Worm (Caenorhabditis elegans): ENCODE data around the gene degl-2.

DNA sequence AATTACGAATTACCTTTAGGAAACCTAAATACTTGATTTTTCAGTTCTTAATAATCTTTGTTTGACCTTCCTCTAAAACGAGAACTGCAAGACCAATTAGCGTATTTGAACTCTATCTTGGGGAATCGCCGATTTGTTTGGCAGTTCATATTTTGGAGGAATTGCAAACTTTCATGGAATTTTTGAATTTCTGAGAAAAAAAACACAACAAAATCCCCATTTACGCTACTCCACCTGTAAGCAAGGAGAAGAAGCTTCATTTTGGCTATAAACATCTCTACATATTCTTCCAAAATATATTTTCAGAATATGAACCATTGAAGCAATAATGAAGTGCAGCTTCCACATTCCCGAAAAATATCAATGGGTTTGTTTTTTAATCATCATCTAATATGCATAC, 49.6 kb downstream of the degl-2 start, which contains the start of gene twk-9:
- TF ChIP-seq nhr-237 (tag; optimal IDR thresholded peaks at IDR 0.05) (no peak), ztf-11 (tag; optimal IDR thresholded peaks at IDR 0.05) (no peak), unc-62 (GFP tag; optimal IDR thresholded peaks at IDR 0.05 in 1 of 2) (no peak), unc-62 (tag; optimal IDR thresholded peaks at IDR 0.05) (no peak), ceh-32 (tag; optimal IDR thresholded peaks at IDR 0.05; ENCODE audit: poor library complexity) (no peak)

All from whole organism, L4 larva.